Fruit fly (Drosophila melanogaster): ENCODE measurements around the gene COX7AL.

The COX7AL gene

DNA sequence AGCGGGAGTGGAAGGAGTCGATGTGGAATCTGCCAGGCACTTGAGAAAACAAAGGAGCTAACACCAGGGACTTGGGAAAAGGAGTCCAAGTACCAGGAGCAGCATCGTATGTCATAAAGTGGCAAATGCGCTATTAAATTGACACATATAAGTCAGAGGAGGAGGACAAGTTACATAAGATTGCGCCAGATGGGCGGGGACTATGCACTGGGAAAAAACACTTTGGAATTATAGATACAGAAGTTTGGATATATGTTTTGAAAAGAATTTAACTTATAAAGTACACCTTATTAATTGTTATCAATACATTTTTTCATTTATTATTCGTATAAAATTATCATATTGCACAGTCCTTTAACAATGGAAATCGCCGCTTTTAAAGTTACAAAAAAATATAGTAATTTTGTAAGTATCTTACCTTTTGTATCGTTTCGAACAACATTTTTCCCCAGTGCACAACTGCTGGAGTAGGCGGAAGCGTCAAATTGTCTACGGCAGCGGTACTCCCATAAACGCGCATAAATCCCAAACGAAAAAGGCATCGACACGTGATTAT, 7.4 kb upstream of the COX7AL start:
- no peak for TF ChIP-seq h (optimal IDR thresholded peaks at IDR 0.05)
- TF ChIP-seq insv (optimal IDR thresholded peaks at IDR 0.05) = no peak
- no peak for TF ChIP-seq Myc (optimal IDR thresholded peaks at IDR 0.05)
- TF ChIP-seq psq (optimal IDR thresholded peaks at IDR 0.05) = no peak
- no peak for TF ChIP-seq ttk (optimal IDR thresholded peaks at IDR 0.05)
- TF ChIP-seq Sin3A (optimal IDR thresholded peaks at IDR 0.05) = no peak

DNA sequence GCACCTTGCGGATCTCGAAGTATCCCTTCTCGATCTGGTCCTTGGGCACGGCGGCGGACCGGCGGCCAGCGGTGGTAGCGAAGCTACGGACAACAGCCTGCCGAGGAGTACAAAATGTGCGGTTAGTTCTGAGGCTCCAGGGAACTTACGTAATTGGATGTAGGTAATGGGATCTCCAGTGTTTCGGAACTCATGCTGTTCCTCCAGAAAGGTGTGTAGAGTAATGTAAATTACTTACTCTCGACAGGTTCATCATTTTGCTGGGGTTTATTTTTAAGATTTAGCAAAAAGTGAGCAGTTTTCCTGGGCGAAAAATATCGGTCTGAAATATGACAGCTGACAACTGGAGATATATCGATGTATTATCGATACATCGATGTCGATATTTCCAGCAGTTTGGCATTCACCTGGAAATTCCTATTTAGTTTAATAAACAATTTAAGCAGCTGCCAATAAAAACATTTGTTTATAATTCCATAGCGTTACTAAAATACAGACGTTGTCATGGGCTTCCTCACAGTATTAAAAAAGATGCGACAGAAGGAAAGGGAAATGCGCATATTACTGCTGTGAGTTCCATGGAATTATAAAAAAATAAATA, 2.7 kb upstream of the COX7AL start, which contains the start of the genes COX7A and Arl2:
COX7A (minus strand) TSS at position 369 of the 601 bp plus-strand sequence.
Arl2 (plus strand) TSS at position 426 of the 601 bp plus-strand sequence.
- no peak for TF ChIP-seq insv (optimal IDR thresholded peaks at IDR 0.05)
- TF ChIP-seq psq (optimal IDR thresholded peaks at IDR 0.05) = no peak
- no peak for TF ChIP-seq Sin3A (optimal IDR thresholded peaks at IDR 0.05)
- no peak for TF ChIP-seq Myc (optimal IDR thresholded peaks at IDR 0.05)
- TF ChIP-seq ttk (optimal IDR thresholded peaks at IDR 0.05) = no peak
- no peak for TF ChIP-seq h (optimal IDR thresholded peaks at IDR 0.05)

DNA sequence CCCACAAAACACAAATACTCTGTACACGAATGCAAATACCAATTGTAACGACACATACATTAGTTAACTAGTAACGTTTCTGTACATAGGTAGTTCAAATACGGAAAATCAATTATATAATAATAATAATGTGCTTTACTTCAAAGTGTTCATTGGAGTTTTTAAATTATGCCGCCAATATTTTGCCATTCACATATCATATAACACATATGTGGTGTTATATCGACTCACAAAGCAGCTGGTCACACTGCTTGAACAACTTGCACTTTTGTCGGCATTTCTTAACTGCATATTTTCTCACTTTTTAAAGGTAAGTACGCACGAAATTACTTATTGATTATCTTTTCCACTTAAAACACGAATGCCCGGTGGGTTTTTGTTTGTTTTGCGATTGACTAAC, 705 bp downstream of the COX7AL start, which contains the start of gene DppIII:
DppIII (plus strand) TSS at position 227 of the 400 bp plus-strand sequence.
- TF ChIP-seq Sin3A (optimal IDR thresholded peaks at IDR 0.05) (no peak), ttk (optimal IDR thresholded peaks at IDR 0.05) (no peak), h (optimal IDR thresholded peaks at IDR 0.05) (no peak), insv (optimal IDR thresholded peaks at IDR 0.05) (no peak), psq (optimal IDR thresholded peaks at IDR 0.05) (no peak), Myc (optimal IDR thresholded peaks at IDR 0.05) (no peak)

DNA sequence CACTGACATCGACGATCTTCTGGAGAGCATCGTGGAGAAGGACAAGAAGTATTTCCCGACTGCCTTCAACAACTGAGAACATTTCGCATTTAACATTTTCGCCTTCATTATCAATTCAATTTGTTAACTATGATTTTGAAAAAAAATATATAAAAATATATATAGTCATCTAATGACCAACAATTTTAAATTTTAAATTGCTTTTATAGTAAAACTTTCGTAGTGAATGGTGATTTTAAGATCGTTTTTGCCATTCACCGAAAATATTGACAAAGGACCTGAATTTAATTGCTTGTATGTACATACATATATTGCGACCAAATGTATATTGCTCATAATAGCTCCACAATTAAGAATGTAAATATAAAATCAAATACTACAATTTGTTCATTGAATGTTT, 3.8 kb downstream of the COX7AL start, which contains the start of gene CG7352:
CG7352 (plus strand) TSS at position 301 of the 400 bp plus-strand sequence.
- no peak for TF ChIP-seq Myc (optimal IDR thresholded peaks at IDR 0.05)

DNA sequence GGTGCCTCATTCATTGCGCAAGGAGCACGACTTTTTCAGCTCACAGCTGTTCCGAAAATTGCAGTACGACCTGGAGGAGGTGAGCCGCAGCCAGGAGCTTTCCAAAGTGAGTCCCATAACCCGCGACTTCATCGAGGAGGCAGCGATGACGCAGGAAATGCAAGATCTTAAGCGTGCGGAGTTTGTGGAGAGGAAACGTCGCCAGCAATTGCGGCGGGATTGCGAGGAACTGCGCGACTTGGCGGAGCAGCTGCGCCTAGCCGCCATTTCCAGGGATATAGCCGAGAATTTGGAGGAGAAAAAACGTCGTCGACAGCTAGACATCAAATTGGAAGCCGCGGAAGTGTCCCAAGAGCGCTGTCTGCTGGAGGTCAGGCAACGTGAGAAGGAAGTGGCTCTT, 4.4 kb downstream of the COX7AL start:
- TF ChIP-seq psq (optimal IDR thresholded peaks at IDR 0.05) (no peak), insv (optimal IDR thresholded peaks at IDR 0.05) (no peak), h (optimal IDR thresholded peaks at IDR 0.05) (no peak), Sin3A (optimal IDR thresholded peaks at IDR 0.05) (no peak), Myc (optimal IDR thresholded peaks at IDR 0.05) (no peak)

DNA sequence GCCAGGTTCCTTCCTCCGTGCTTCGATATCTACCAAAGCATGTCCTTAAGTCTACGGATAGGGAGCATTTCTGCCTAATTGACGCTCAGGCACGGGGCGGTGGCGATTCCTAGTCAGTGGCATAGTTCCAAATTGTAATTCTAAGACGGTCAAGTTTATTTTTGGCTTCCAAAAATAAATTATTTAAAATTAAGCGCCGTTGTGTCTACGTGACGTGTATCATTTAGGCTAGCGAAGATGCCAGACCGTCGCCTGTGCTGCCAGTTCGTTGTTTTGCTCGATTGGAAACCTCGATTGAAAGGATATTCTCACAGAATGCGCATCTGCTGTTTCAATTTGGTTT, 5.6 kb downstream of the COX7AL start:
- TF ChIP-seq insv (optimal IDR thresholded peaks at IDR 0.05) = no peak

DNA sequence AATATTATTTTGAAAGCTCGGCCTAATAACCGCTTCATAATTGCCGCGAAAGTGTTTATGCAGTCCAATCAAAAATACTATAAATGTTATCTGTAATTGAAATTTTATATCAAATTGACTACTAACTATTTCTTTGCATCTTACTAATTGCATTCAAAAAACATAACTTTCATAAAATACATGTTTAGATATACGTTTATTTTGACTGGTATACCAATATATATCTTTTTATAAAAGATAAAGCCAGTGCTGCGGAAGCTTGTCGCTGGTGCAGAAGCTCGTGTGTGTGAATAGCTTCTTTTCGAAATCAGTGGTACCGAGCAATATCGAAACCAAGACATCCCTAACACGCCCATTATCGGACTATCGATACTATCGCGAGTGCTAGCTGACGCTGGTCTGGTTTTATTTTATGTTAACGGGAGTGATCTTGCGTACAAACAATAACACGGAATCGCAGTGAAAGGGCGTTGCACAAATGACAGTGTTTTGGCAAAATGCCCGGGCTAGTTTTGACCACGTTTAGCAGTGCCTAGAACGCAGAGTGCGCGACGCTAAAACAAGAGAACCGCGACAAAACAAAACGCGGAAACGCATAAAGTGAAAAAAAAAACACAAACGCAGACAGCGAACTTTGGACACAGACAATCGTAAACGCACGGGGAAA, 6.1 kb downstream of the COX7AL start, which contains the start of gene Atg13:
Atg13 (plus strand) TSS at position 367 of the 667 bp plus-strand sequence.
- no peak for TF ChIP-seq insv (optimal IDR thresholded peaks at IDR 0.05)
- TF ChIP-seq Sin3A (optimal IDR thresholded peaks at IDR 0.05) = no peak
- no peak for TF ChIP-seq psq (optimal IDR thresholded peaks at IDR 0.05)
- no peak for TF ChIP-seq h (optimal IDR thresholded peaks at IDR 0.05)
- no peak for TF ChIP-seq ttk (optimal IDR thresholded peaks at IDR 0.05)
- TF ChIP-seq Myc (optimal IDR thresholded peaks at IDR 0.05) = no peak

DNA sequence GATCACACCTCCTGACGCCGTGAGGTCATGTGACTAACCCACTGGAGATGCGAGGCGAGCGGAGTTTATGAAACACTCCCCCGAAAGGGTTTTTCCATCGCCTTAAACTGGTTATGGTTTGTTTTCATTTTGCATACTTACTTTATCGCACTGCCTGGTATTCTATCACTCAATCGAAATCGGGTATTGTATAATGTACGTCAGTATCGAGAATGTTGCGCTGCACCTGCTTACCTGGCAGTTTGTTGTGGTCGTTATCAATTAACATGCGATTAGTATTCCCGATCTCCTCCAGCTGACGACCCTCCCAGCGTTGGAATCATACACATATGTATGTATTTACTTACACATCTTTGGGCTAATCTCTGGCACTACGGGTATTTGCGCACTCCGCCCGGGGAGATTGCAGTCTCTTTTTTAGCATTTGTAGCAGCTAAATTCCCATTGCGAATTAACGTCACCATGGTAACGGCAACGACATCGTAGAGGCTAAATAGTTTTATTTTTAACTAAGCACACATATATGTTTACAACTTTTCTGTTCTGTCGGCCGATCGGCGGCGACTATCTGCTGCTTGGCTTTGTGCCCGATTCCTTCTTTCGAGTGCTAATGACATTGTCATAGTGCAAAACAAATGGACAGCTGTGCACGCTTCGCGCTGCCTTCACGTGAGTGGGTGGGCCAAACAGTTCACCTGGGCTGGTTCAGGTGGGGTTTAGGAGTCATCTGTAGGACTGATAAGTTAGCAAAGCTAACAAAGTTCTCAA, 9.7 kb downstream of the COX7AL start:
- TF ChIP-seq h (optimal IDR thresholded peaks at IDR 0.05) = no peak
- TF ChIP-seq ttk (optimal IDR thresholded peaks at IDR 0.05) = no peak
- no peak for TF ChIP-seq Myc (optimal IDR thresholded peaks at IDR 0.05)
- no peak for TF ChIP-seq Sin3A (optimal IDR thresholded peaks at IDR 0.05)
- no peak for TF ChIP-seq psq (optimal IDR thresholded peaks at IDR 0.05)
- TF ChIP-seq insv (optimal IDR thresholded peaks at IDR 0.05) = no peak

DNA sequence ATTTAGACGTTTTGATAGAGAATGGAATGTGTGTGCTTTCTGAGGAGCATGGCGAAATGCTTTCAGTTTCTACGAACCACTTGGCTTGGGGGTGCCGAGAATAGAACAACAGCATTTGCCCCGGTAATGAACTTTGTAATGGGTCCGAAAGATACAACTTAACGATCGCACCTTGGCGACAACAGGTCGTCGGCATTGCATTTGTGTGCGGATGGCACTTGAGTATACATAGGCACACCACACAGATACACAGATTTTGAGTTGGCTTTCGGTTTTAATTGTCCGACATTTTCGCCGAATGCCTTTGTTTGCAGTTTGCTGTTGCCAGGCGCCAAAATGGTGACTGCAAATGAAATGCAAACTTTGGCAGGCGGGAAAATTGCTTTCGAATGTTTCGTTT, 10.5 kb downstream of the COX7AL start:
- TF ChIP-seq Myc (optimal IDR thresholded peaks at IDR 0.05) (no peak), Sin3A (optimal IDR thresholded peaks at IDR 0.05) (no peak), psq (optimal IDR thresholded peaks at IDR 0.05) (no peak)

DNA sequence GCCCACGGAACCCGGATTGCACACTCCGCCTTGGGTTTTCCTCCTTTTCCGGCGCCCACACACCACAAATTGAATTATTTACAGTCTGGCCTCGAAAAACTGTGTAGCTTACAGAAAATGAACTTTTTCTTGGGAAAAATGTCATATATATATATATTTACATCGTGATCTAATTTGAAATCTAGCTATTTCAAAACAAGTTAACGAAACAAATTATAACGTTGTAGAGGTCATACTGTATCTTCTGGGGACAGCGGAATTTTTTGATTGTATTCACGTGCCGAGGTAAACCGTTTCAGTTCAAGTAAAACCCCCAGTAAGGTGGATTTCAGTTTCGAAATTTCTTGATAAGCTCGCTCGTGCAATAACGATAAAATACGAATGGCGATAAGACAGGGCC, 11.0 kb downstream of the COX7AL start:
- TF ChIP-seq h (optimal IDR thresholded peaks at IDR 0.05) = no peak
- no peak for TF ChIP-seq Myc (optimal IDR thresholded peaks at IDR 0.05)
- TF ChIP-seq insv (optimal IDR thresholded peaks at IDR 0.05) = no peak
- no peak for TF ChIP-seq Sin3A (optimal IDR thresholded peaks at IDR 0.05)
- no peak for TF ChIP-seq psq (optimal IDR thresholded peaks at IDR 0.05)
- TF ChIP-seq ttk (optimal IDR thresholded peaks at IDR 0.05) = no peak

DNA sequence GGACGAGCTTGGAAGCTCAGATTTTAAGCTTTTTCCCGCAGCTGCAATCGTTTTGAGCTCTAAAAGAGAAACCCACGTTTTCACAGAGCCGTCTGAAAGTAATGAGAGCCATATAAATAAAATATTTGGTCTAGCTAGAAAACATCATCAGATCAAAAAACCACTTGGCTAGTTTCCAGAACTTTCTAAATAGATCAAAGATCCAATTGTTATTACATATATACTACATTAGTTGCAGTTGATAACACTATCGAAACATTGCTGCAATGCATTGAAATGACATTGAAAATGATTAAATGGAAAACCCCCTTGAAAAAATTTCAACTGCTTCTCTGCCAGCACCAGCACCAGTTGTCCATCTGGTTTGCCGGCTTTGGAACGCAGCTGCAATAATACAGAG, 11.5 kb downstream of the COX7AL start:
- TF ChIP-seq ttk (optimal IDR thresholded peaks at IDR 0.05) (no peak), psq (optimal IDR thresholded peaks at IDR 0.05) (no peak), Myc (optimal IDR thresholded peaks at IDR 0.05) (no peak), Sin3A (optimal IDR thresholded peaks at IDR 0.05) (no peak), h (optimal IDR thresholded peaks at IDR 0.05) (no peak), insv (optimal IDR thresholded peaks at IDR 0.05) (no peak)

DNA sequence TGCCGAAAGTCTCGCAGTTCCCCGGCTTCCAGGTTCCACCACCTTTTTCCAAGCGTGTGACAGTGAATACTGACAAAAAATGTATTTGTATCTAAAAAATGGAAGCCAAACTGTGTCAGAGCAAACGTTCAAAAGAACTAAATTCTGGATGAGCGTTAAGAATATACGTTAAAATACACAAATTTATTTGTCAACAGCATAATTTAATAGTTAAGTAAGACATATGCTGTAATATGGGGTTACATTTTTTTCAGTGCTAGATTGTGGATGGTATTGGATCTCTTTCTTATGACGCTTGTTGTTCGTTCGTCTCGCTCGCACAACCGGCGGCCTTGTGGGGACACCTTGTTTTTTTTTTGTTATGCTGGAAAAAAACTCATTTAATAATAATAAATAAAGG, 12.1 kb downstream of the COX7AL start:
- TF ChIP-seq ttk (optimal IDR thresholded peaks at IDR 0.05) = no peak
- TF ChIP-seq psq (optimal IDR thresholded peaks at IDR 0.05) = no peak
- TF ChIP-seq h (optimal IDR thresholded peaks at IDR 0.05) = no peak
- TF ChIP-seq Myc (optimal IDR thresholded peaks at IDR 0.05) = no peak
- TF ChIP-seq Sin3A (optimal IDR thresholded peaks at IDR 0.05) = no peak
- TF ChIP-seq insv (optimal IDR thresholded peaks at IDR 0.05) = no peak

Data from Kc167 (cell line).